Worm (Caenorhabditis elegans): Measurements from ENCODE around the gene cat-2.
A peak's percentile ranks its signal among the peaks of the same experiment; 100 is the strongest.

Gene cat-2

DNA sequence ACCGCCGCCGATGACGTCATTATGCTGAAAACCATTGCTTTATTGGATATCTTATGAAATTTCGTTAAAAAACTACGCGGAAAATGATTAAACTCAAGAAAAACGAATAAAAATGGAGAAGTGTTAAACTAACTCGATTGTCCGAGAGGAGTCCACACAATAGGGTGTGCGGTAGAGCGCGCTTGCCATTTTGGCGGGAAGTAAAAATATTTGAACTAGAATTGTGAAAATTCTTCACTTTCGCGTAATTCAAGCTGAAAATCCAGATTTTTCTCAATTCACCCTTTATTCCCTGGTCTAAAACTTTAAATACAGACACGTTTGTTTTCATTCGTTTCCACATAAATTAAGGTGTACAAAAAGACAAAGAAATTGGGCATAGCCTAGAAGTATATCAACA lies 41.0 kb upstream of the cat-2 start, which contains the start of gene F48A11.4 (continued):
- TF ChIP-seq F49E8.2 (tag; optimal IDR thresholded peaks at IDR 0.05; ENCODE audit: insufficient read depth) (peak; percentile 56), mes-4 (tag; optimal IDR thresholded peaks at IDR 0.05) (no peak), him-1 (tag; optimal IDR thresholded peaks at IDR 0.05) (peak; percentile 88), F39B2.1 (GFP tag; IDR thresholded peaks at IDR 0.05) (no peak), zfh-2 (GFP tag; conservative IDR thresholded peaks at IDR 0.05) (no peak), ztf-3 (GFP tag; optimal IDR thresholded peaks at IDR 0.05) (no peak), akir-1 (GFP tag; optimal IDR thresholded peaks at IDR 0.05) (no peak), lin-26 (GFP tag; IDR thresholded peaks at IDR 0.05) (peak; percentile 53; the same call in 1 of the 2 replicates), lin-54 (GFP tag; optimal IDR thresholded peaks at IDR 0.05) (peak; percentile 99), sptf-2 (GFP tag; optimal IDR thresholded peaks at IDR 0.05) (no peak), unc-130 (GFP tag; optimal IDR thresholded peaks at IDR 0.05) (peak; percentile 31), mel-28 (tag; optimal IDR thresholded peaks at IDR 0.05; ENCODE audit: borderline replicate concordance) (no peak), hlh-26 (GFP tag; conservative IDR thresholded peaks at IDR 0.05) (no peak), madf-10 (tag; optimal IDR thresholded peaks at IDR 0.05) (peak; percentile 63), fkh-3 (tag; optimal IDR thresholded peaks at IDR 0.05) (no peak), Y67H2A.10 (GFP tag; conservative IDR thresholded peaks at IDR 0.05) (no peak), Y95B8A.8 (GFP tag; IDR thresholded peaks at IDR 0.05) (peak; percentile 89), hlh-12 (tag; optimal IDR thresholded peaks at IDR 0.05) (no peak), nhr-27 (tag; optimal IDR thresholded peaks at IDR 0.05) (no peak), pbrm-1 (GFP tag; IDR thresholded peaks at IDR 0.05) (peak; percentile 90), F10E7.11 (tag; optimal IDR thresholded peaks at IDR 0.05) (no peak), hmg-20 (GFP tag; IDR thresholded peaks at IDR 0.05) (peak; percentile 78), F37B4.10 (GFP tag; IDR thresholded peaks at IDR 0.05) (no peak), K12H6.12 (tag; optimal IDR thresholded peaks at IDR 0.05) (peak; percentile 68), nhr-90 (tag; optimal IDR thresholded peaks at IDR 0.05) (no peak), snpc-1.3 (tag; optimal IDR thresholded peaks at IDR 0.05; ENCODE audit: insufficient read depth) (peak; percentile 53), dox-1 (GFP tag; IDR thresholded peaks at IDR 0.05) (peak; percentile 84), let-607 (tag; optimal IDR thresholded peaks at IDR 0.05) (peak; percentile 39 to 62), lin-40 (tag; optimal IDR thresholded peaks at IDR 0.05) (peak; percentile 93), hmg-1.2 (GFP tag; IDR thresholded peaks at IDR 0.05) (peak; percentile 60), sea-2 (GFP tag; IDR thresholded peaks at IDR 0.05) (no peak), attf-3 (GFP tag; conservative IDR thresholded peaks at IDR 0.05) (peak; percentile 71), hsf-1 (GFP tag; IDR thresholded peaks at IDR 0.05) (peak; percentile 52; the same call in 1 of the 2 replicates), lin-35 (GFP tag; optimal IDR thresholded peaks at IDR 0.05) (peak; percentile 60 to 98 (median 86)), gei-17 (GFP tag; optimal IDR thresholded peaks at IDR 0.05) (peak; percentile 73), tlf-1 (GFP tag; optimal IDR thresholded peaks at IDR 0.05) (peak; percentile 85), die-1 (tag; optimal IDR thresholded peaks at IDR 0.05) (peak; percentile 19), snpc-4 (GFP tag; optimal IDR thresholded peaks at IDR 0.05) (no peak), snpc-4 (tag; optimal IDR thresholded peaks at IDR 0.05) (peak in 2 of 4 experiments; percentile 40 to 67), lir-1 (GFP tag; conservative IDR thresholded peaks at IDR 0.05) (peak; percentile 63; the same call in 1 of the 2 replicates), F55B11.4 (tag; optimal IDR thresholded peaks at IDR 0.05; ENCODE audit: borderline replicate concordance, insufficient read depth) (no peak), ZK185.1 (tag; optimal IDR thresholded peaks at IDR 0.05; ENCODE audit: poor library complexity, severe bottlenecking) (peak; percentile 95), tbp1 (GFP tag; optimal IDR thresholded peaks at IDR 0.05) (peak; percentile 67), egl-44 (GFP tag; IDR thresholded peaks at IDR 0.05) (peak; percentile 71; the same call in 1 of the 2 replicates), ceh-58 (GFP tag; IDR thresholded peaks at IDR 0.05) (0 out of 2 replicates have a peak, but pooled peaks have one; percentile 4), ceh-40 (GFP tag; IDR thresholded peaks at IDR 0.05) (peak; percentile 84; the same call in 1 of the 2 replicates), ztf-28 (GFP tag; IDR thresholded peaks at IDR 0.05) (no peak), B0261.1 (tag; optimal IDR thresholded peaks at IDR 0.05) (no peak)
